Fruit fly (Drosophila melanogaster) whole organism, embryonic: ENCODE results near the gene CG34293.

Experiments used
- Antp ChIP-seq: fragments of 200-800 bp; sonication (Bioruptor generic); optimal IDR thresholded peaks from 3 replicates; lab custom pipeline; 2016; ENCODE audit warnings: missing biosample characterization, missing genetic modification characterization
- CG11085 ChIP-seq: fragments of 200-800 bp; sonication (Bioruptor generic); IDR thresholded peaks from 2 replicates; pipeline ENCODE4 v1.3.6; 2022; ENCODE audit warnings: missing biosample characterization, missing genetic modification characterization
- CG2129 ChIP-seq: fragments of 200-800 bp; sonication (Bioruptor generic); IDR thresholded peaks from 2 replicates; pipeline ENCODE4 v1.3.6; 2022; ENCODE audit warnings: missing biosample characterization, missing genetic modification characterization; ENCODE audit not compliant: partially characterized antibody
- CG2875 ChIP-seq: fragments of 200-800 bp; sonication (Bioruptor generic); optimal IDR thresholded peaks from 2 replicates; lab custom pipeline; 2017; ENCODE audit warnings: missing biosample characterization, mild to moderate bottlenecking, missing genetic modification characterization, missing genetic modification reagents
- CG2889 ChIP-seq: fragments of 200-800 bp; sonication (Bioruptor generic); IDR thresholded peaks from 3 replicates; pipeline ENCODE4 v1.3.6; 2022; ENCODE audit warnings: missing biosample characterization, missing genetic modification characterization
- CG30403 ChIP-seq: fragments of 200-800 bp; sonication (Bioruptor generic); optimal IDR thresholded peaks from 3 replicates; lab custom pipeline; 2016; ENCODE audit warnings: missing biosample characterization, missing genetic modification characterization
- CG31224 ChIP-seq: fragments of 200-800 bp; sonication (Bioruptor generic); IDR thresholded peaks from 2 replicates; pipeline ENCODE4 v1.3.6; 2022; ENCODE audit warnings: missing biosample characterization, missing genetic modification characterization
- CG34224 ChIP-seq: fragments of 200-800 bp; sonication (Bioruptor generic); IDR thresholded peaks from 3 replicates; pipeline ENCODE4 v1.3.6; 2022; ENCODE audit warnings: missing biosample characterization, missing genetic modification characterization; ENCODE audit not compliant: partially characterized antibody
- CG3847 ChIP-seq: fragments of 200-800 bp; sonication (Bioruptor generic); IDR thresholded peaks from 2 replicates; pipeline ENCODE4 v1.3.6; 2022; ENCODE audit warnings: missing biosample characterization, missing genetic modification characterization
- CG4360 ChIP-seq: fragments of 200-800 bp; sonication (Bioruptor generic); IDR thresholded peaks from 2 replicates; pipeline ENCODE4 v1.3.6; 2022; ENCODE audit warnings: missing biosample characterization, missing genetic modification characterization
- CG43689 ChIP-seq: fragments of 200-800 bp; sonication (Bioruptor generic); IDR thresholded peaks from 2 replicates; pipeline ENCODE4 v1.3.6; 2022; ENCODE audit warnings: missing biosample characterization, missing genetic modification characterization
- CG7928 ChIP-seq: fragments of 200-800 bp; sonication (Bioruptor generic); optimal IDR thresholded peaks from 2 replicates; lab custom pipeline; 2017; ENCODE audit warnings: missing biosample characterization, mild to moderate bottlenecking, missing genetic modification characterization
- CG8089 ChIP-seq: fragments of 200-800 bp; sonication (Bioruptor generic); optimal IDR thresholded peaks from 3 replicates; lab custom pipeline; 2016; ENCODE audit warnings: missing biosample characterization, missing genetic modification characterization
- CG8290 ChIP-seq, 3 experiments: fragments of 200-800 bp; sonication (Bioruptor generic); optimal IDR thresholded peaks; 2 replicates each; lab custom pipeline; 2016 to 2019; ENCODE audit warnings: missing biosample characterization in 3 of 3, missing genetic modification characterization in 3 of 3, mild to moderate bottlenecking in 2 of 3, moderate library complexity in 1 of 3
- CG9215 ChIP-seq: fragments of 200-800 bp; sonication (Bioruptor generic); IDR thresholded peaks from 2 replicates; pipeline ENCODE4 v1.3.6; 2022; ENCODE audit warnings: missing biosample characterization, missing genetic modification characterization
- CG9817 ChIP-seq: fragments of 200-800 bp; sonication (Bioruptor generic); optimal IDR thresholded peaks from 2 replicates; lab custom pipeline; 2018; ENCODE audit warnings: missing biosample characterization, mild to moderate bottlenecking, missing genetic modification characterization, moderate library complexity
- CG9876 ChIP-seq: fragments of 200-800 bp; sonication (Bioruptor generic); optimal IDR thresholded peaks from 2 replicates; lab custom pipeline; 2016; ENCODE audit warnings: missing biosample characterization, missing genetic modification characterization
- D19B ChIP-seq: fragments of 200-800 bp; sonication (Bioruptor generic); optimal IDR thresholded peaks from 2 replicates; lab custom pipeline; 2017; ENCODE audit warnings: missing biosample characterization, mild to moderate bottlenecking, missing genetic modification characterization
- Elba2 ChIP-seq: fragments of 200-800 bp; sonication (Bioruptor generic); optimal IDR thresholded peaks from 3 replicates; lab custom pipeline; 2016; ENCODE audit warnings: missing biosample characterization, missing genetic modification characterization
- H15 ChIP-seq: fragments of 200-800 bp; sonication (Bioruptor generic); IDR thresholded peaks from 3 replicates; pipeline ENCODE4 v1.3.6; 2022; ENCODE audit warnings: missing biosample characterization, missing genetic modification characterization
- HLH3B ChIP-seq: fragments of 200-800 bp; sonication (Bioruptor generic); IDR thresholded peaks from 2 replicates; pipeline ENCODE4 v1.3.6; 2022; ENCODE audit warnings: missing biosample characterization, missing genetic modification characterization
- Hsf ChIP-seq: fragments of 200-800 bp; sonication (Bioruptor generic); optimal IDR thresholded peaks from 3 replicates; lab custom pipeline; 2016; ENCODE audit warnings: missing biosample characterization, missing genetic modification characterization
- Oli ChIP-seq: fragments of 200-800 bp; sonication (Bioruptor generic); optimal IDR thresholded peaks from 2 replicates; lab custom pipeline; 2018; ENCODE audit warnings: missing biosample characterization, mild to moderate bottlenecking, missing genetic modification characterization, moderate library complexity
- Six4 ChIP-seq: fragments of 200-800 bp; sonication (Bioruptor generic); optimal IDR thresholded peaks from 2 replicates; lab custom pipeline; 2016; ENCODE audit warnings: missing biosample characterization, missing genetic modification characterization
- TFAM ChIP-seq: fragments of 200-800 bp; sonication (Bioruptor generic); optimal IDR thresholded peaks from 2 replicates; lab custom pipeline; 2017; ENCODE audit warnings: missing biosample characterization, missing genetic modification characterization, inconsistent platforms
- az2 ChIP-seq: fragments of 200-800 bp; sonication (Bioruptor generic); optimal IDR thresholded peaks from 3 replicates; lab custom pipeline; 2016; ENCODE audit warnings: missing biosample characterization, missing genetic modification characterization
- bcd ChIP-seq: fragments of 200-800 bp; sonication (Bioruptor generic); optimal IDR thresholded peaks from 2 replicates; lab custom pipeline; 2017; ENCODE audit warnings: missing biosample characterization, mild to moderate bottlenecking, missing genetic modification characterization
- bowl ChIP-seq: fragments of 200-800 bp; sonication (Bioruptor generic); IDR thresholded peaks from 2 replicates; pipeline ENCODE4 v1.3.6; 2022; ENCODE audit warnings: missing biosample characterization, missing genetic modification characterization
- chn ChIP-seq: fragments of 200-800 bp; sonication (Bioruptor generic); optimal IDR thresholded peaks from 2 replicates; lab custom pipeline; 2016; ENCODE audit warnings: missing biosample characterization, missing genetic modification characterization
- danr ChIP-seq: fragments of 200-800 bp; sonication (Bioruptor generic); IDR thresholded peaks from 2 replicates; pipeline ENCODE4 v1.3.6; 2022; ENCODE audit warnings: missing biosample characterization, missing genetic modification characterization
- dmrt11E ChIP-seq: fragments of 200-800 bp; sonication (Bioruptor generic); optimal IDR thresholded peaks from 3 replicates; lab custom pipeline; 2018; ENCODE audit warnings: missing biosample characterization, mild to moderate bottlenecking, missing genetic modification characterization, moderate library complexity
- emc ChIP-seq: fragments of 200-800 bp; sonication (Bioruptor generic); optimal IDR thresholded peaks from 2 replicates; lab custom pipeline; 2016; ENCODE audit warnings: missing biosample characterization, missing genetic modification characterization
- en ChIP-seq: fragments of 200-800 bp; sonication (Bioruptor generic); optimal IDR thresholded peaks from 2 replicates; lab custom pipeline; 2016; ENCODE audit warnings: missing biosample characterization, missing genetic modification characterization
- grn ChIP-seq: fragments of 200-800 bp; sonication (Bioruptor generic); optimal IDR thresholded peaks from 3 replicates; lab custom pipeline; 2017; ENCODE audit warnings: missing biosample characterization, missing genetic modification characterization
- ind ChIP-seq: fragments of 200-800 bp; sonication (Bioruptor generic); optimal IDR thresholded peaks from 3 replicates; lab custom pipeline; 2016; ENCODE audit warnings: missing biosample characterization, missing genetic modification characterization
- jigr1 ChIP-seq: fragments of 200-800 bp; sonication (Bioruptor generic); IDR thresholded peaks from 3 replicates; pipeline ENCODE4 v1.3.6; 2022; ENCODE audit warnings: missing biosample characterization, missing genetic modification characterization
- luna ChIP-seq: fragments of 200-800 bp; sonication (Bioruptor generic); optimal IDR thresholded peaks from 2 replicates; lab custom pipeline; 2016; ENCODE audit warnings: missing biosample characterization, missing genetic modification characterization
- nmo ChIP-seq: fragments of 200-800 bp; sonication (Bioruptor generic); optimal IDR thresholded peaks from 2 replicates; lab custom pipeline; 2018; ENCODE audit warnings: missing biosample characterization, mild to moderate bottlenecking, missing genetic modification characterization, moderate library complexity
- schlank ChIP-seq: fragments of 200-800 bp; sonication (Bioruptor generic); optimal IDR thresholded peaks from 2 replicates; lab custom pipeline; 2018; ENCODE audit warnings: missing biosample characterization, mild to moderate bottlenecking, missing genetic modification characterization
- sd ChIP-seq: fragments of 200-800 bp; sonication (Bioruptor generic); optimal IDR thresholded peaks from 3 replicates; lab custom pipeline; 2018; ENCODE audit warnings: missing biosample characterization, mild to moderate bottlenecking, missing genetic modification characterization, moderate library complexity
- sna ChIP-seq: fragments of 200-800 bp; sonication (Bioruptor generic); IDR thresholded peaks from 2 replicates; pipeline ENCODE4 v1.3.6; 2022; ENCODE audit warnings: missing biosample characterization, missing genetic modification characterization; ENCODE audit not compliant: partially characterized antibody
- sob ChIP-seq: fragments of 200-800 bp; sonication (Bioruptor generic); IDR thresholded peaks from 2 replicates; pipeline ENCODE4 v1.3.6; 2022; ENCODE audit warnings: missing biosample characterization, missing genetic modification characterization
- zfh1 ChIP-seq: fragments of 200-800 bp; sonication (Bioruptor generic); IDR thresholded peaks from 3 replicates; pipeline ENCODE4 v1.3.6; 2022; ENCODE audit warnings: missing biosample characterization, missing genetic modification characterization

Gene CG34293

dm6 chr3R:27137914-27138323 lies 27.5 kb downstream of the CG34293 start (continued):
- no peak for TF ChIP-seq Elba2 (GFP tag; lab: Kevin White, UChicago)
- TF ChIP-seq sd (tag; lab: Kevin White, UChicago) = no peak
- no peak; the same call in 1 of the 2 replicates for TF ChIP-seq HLH3B (GFP tag; lab: Robert Waterston, UW)
- no peak for TF ChIP-seq CG31224 (GFP tag; lab: Robert Waterston, UW)
- TF ChIP-seq sna (GFP tag; lab: Robert Waterston, UW) = no peak
- TF ChIP-seq Six4 = no peak
- no peak for TF ChIP-seq danr
- TF ChIP-seq Antp (GFP tag; lab: Kevin White, UChicago) = peak; percentile 3
- peak; percentile 26 for TF ChIP-seq CG8290 (GFP tag; optimal IDR thresholded peaks at IDR 0.05; lab: Kevin White, UChicago)
- peak; percentile 25 to 38 for TF ChIP-seq CG8290 (tag; optimal IDR thresholded peaks at IDR 0.05; lab: Kevin White, UChicago)
- TF ChIP-seq CG9817 (tag; lab: Kevin White, UChicago) = no peak
- no peak for TF ChIP-seq CG3847 (GFP tag; lab: Robert Waterston, UW)
- no peak for TF ChIP-seq Hsf (GFP tag; lab: Kevin White, UChicago)
- no peak for TF ChIP-seq sob (GFP tag; lab: Robert Waterston, UW)
- peak; percentile 10 for TF ChIP-seq TFAM (GFP tag; lab: Kevin White, UChicago)
- no peak for TF ChIP-seq CG2889 (GFP tag; lab: Robert Waterston, UW)
- 0 out of 3 replicates have a peak, but pooled peaks have one; percentile 50 for TF ChIP-seq zfh1 (GFP tag; lab: Robert Waterston, UW)
- no peak for TF ChIP-seq CG34224
- TF ChIP-seq jigr1 = no peak
- TF ChIP-seq luna (GFP tag; lab: Kevin White, UChicago) = no peak
- no peak for TF ChIP-seq CG43689
- no peak for TF ChIP-seq CG7928 (GFP tag; lab: Kevin White, UChicago)
- TF ChIP-seq emc (GFP tag; lab: Kevin White, UChicago) = no peak
- no peak for TF ChIP-seq CG11085 (GFP tag; lab: Robert Waterston, UW)
- TF ChIP-seq Oli (tag; lab: Kevin White, UChicago) = no peak
- TF ChIP-seq grn = no peak
- no peak for TF ChIP-seq CG30403
- TF ChIP-seq bowl = no peak
- no peak for TF ChIP-seq ind (GFP tag; lab: Kevin White, UChicago)
- TF ChIP-seq CG8089 (GFP tag; lab: Kevin White, UChicago) = peak; percentile 30
- TF ChIP-seq CG2129 = no peak
- TF ChIP-seq H15 = no peak
- peak; percentile 33 for TF ChIP-seq CG9876
- TF ChIP-seq dmrt11E (tag; lab: Kevin White, UChicago) = no peak
- TF ChIP-seq az2 = no peak
- TF ChIP-seq bcd (GFP tag; lab: Kevin White, UChicago) = no peak
- peak; percentile 91 for TF ChIP-seq CG4360
- no peak for TF ChIP-seq CG9215 (GFP tag; lab: Robert Waterston, UW)
- no peak for TF ChIP-seq en (GFP tag; lab: Kevin White, UChicago)
- TF ChIP-seq D19B (GFP tag; lab: Kevin White, UChicago) = no peak
- peak; percentile 78 for TF ChIP-seq CG2875
- TF ChIP-seq schlank = no peak
- TF ChIP-seq chn (GFP tag; lab: Kevin White, UChicago) = no peak
- TF ChIP-seq nmo (GFP tag; lab: Kevin White, UChicago) = no peak
